Worm (Caenorhabditis elegans): ENCODE data around the gene Y45F3A.8.

ce11 chrIII:10632590-10633402 lies 40.2 kb upstream of the Y45F3A.8 start, which contains the start of gene Y39A1A.10:
- TF ChIP-seq aptf-3 (GFP tag; IDR thresholded peaks at IDR 0.05) (no peak), ama-1 (optimal IDR thresholded peaks at IDR 0.05) (no peak), ama-1 (GFP tag; optimal IDR thresholded peaks at IDR 0.05) (no peak), hmg-1.2 (GFP tag; IDR thresholded peaks at IDR 0.05) (no peak), B0035.1 (tag; optimal IDR thresholded peaks at IDR 0.05) (no peak), bed-1 (GFP tag; IDR thresholded peaks at IDR 0.05) (no peak), snpc-1.1 (tag; optimal IDR thresholded peaks at IDR 0.05; ENCODE audit: insufficient read depth) (no peak), lsy-27 (tag; optimal IDR thresholded peaks at IDR 0.05; ENCODE audit: borderline replicate concordance, insufficient read depth) (no peak), unc-130 (GFP tag; optimal IDR thresholded peaks at IDR 0.05) (no peak)

All from whole organism, young adult.